Worm (Caenorhabditis elegans) whole organism, L3 larva: Measurements from ENCODE around the gene F42G4.5.

Experiments used
- aly-2 ChIP-seq: fragments of 150-350 bp; optimal IDR thresholded peaks from 2 replicates; lab custom pipeline; 2014; ENCODE audit warnings: missing biosample characterization, missing genetic modification characterization
- jun-1 ChIP-seq: fragments of 150-350 bp; optimal IDR thresholded peaks from 2 replicates; lab custom pipeline; 2014; ENCODE audit warnings: missing biosample characterization, missing genetic modification reagents, missing genetic modification characterization
- lin-15B ChIP-seq: fragments of 150-350 bp; optimal IDR thresholded peaks from 2 replicates; lab custom pipeline; 2014; ENCODE audit warnings: missing biosample characterization, missing genetic modification characterization
- mdl-1 ChIP-seq: fragments of 150-350 bp; optimal IDR thresholded peaks from 2 replicates; lab custom pipeline; 2014; ENCODE audit warnings: missing biosample characterization, missing genetic modification characterization
- pha-4 ChIP-seq: fragments of 150-350 bp; optimal IDR thresholded peaks from 2 replicates; lab custom pipeline; 2014; ENCODE audit warnings: missing biosample characterization, missing genetic modification reagents, missing genetic modification characterization
- unc-62 ChIP-seq: fragments of 150-350 bp; sonication (generic microtip); optimal IDR thresholded peaks from 4 replicates; lab custom pipeline; 2014; ENCODE audit warnings: missing biosample characterization, missing genetic modification reagents, missing genetic modification characterization

- TF ChIP-seq jun-1 (tag; lab: Kevin White, UChicago) = no peak
- TF ChIP-seq lin-15B = no peak
- TF ChIP-seq mdl-1 (tag; lab: Kevin White, UChicago) = no peak
- no peak for TF ChIP-seq unc-62 (GFP tag; lab: Kevin White, UChicago)
- no peak for TF ChIP-seq aly-2 (tag; lab: Kevin White, UChicago)
- no peak for TF ChIP-seq pha-4
Measured at ce11 chrII:13085951-13086350, 12.7 kb downstream of the F42G4.5 start.
